Worm (Caenorhabditis elegans): ENCODE data around the gene smim-14.

The smim-14 gene

ce11 chrIII:3469646-3470045, at the start of gene smim-14:
TSS of gene smim-14 (minus strand) at chrIII:3469746.
- TF ChIP-seq ztf-11 (tag; optimal IDR thresholded peaks at IDR 0.05) (no peak), hmg-11 (tag; optimal IDR thresholded peaks at IDR 0.05) (peak; percentile 9), skn-1 (tag; optimal IDR thresholded peaks at IDR 0.05) (no peak), ama-1 (optimal IDR thresholded peaks at IDR 0.05) (peak; percentile 2)

ce11 chrIII:3511808-3512207, 42.3 kb upstream of the smim-14 start:
- TF ChIP-seq fkh-10 (GFP tag; optimal IDR thresholded peaks at IDR 0.05) (no peak), egl-5 (tag; optimal IDR thresholded peaks at IDR 0.05) (no peak), ztf-11 (tag; optimal IDR thresholded peaks at IDR 0.05) (no peak), mml-1 (tag; optimal IDR thresholded peaks at IDR 0.05) (no peak), ceh-16 (tag; optimal IDR thresholded peaks at IDR 0.05) (no peak), nfya-1 (tag; optimal IDR thresholded peaks at IDR 0.05; ENCODE audit: insufficient read depth) (no peak), jun-1 (tag; optimal IDR thresholded peaks at IDR 0.05) (no peak), ztf-4 (tag; optimal IDR thresholded peaks at IDR 0.05) (no peak), unc-62 (GFP tag; optimal IDR thresholded peaks at IDR 0.05) (no peak), nhr-77 (tag; optimal IDR thresholded peaks at IDR 0.05) (no peak)

- TF ChIP-seq nhr-76 (tag; optimal IDR thresholded peaks at IDR 0.05) (no peak), lin-15B (tag; optimal IDR thresholded peaks at IDR 0.05) (peak; percentile 62), lin-39 (tag; optimal IDR thresholded peaks at IDR 0.05) (peak; percentile 12), snpc-4 (tag; optimal IDR thresholded peaks at IDR 0.05) (peak; percentile 65), nhr-237 (tag; optimal IDR thresholded peaks at IDR 0.05) (no peak), nhr-25 (tag; optimal IDR thresholded peaks at IDR 0.05) (no peak), elt-2 (tag; optimal IDR thresholded peaks at IDR 0.05) (peak; percentile 14), hmg-11 (tag; optimal IDR thresholded peaks at IDR 0.05) (peak; percentile 45), aly-2 (tag; optimal IDR thresholded peaks at IDR 0.05) (no peak), jun-1 (tag; optimal IDR thresholded peaks at IDR 0.05) (no peak), egl-27 (tag; optimal IDR thresholded peaks at IDR 0.05) (no peak), elt-3 (tag; optimal IDR thresholded peaks at IDR 0.05) (no peak), tbx-2 (tag; optimal IDR thresholded peaks at IDR 0.05) (no peak), ZK546.5 (tag; optimal IDR thresholded peaks at IDR 0.05) (no peak), nhr-23 (tag; optimal IDR thresholded peaks at IDR 0.05) (peak; percentile 3), nfya-1 (tag; optimal IDR thresholded peaks at IDR 0.05; ENCODE audit: insufficient read depth) (peak; percentile 87), pha-4 (tag; optimal IDR thresholded peaks at IDR 0.05) (peak; percentile 95), nhr-77 (tag; optimal IDR thresholded peaks at IDR 0.05) (no peak), nhr-67 (tag; optimal IDR thresholded peaks at IDR 0.05) (no peak), nhr-28 (tag; optimal IDR thresholded peaks at IDR 0.05) (no peak), unc-62 (GFP tag; optimal IDR thresholded peaks at IDR 0.05) (no peak), pqm-1 (tag; optimal IDR thresholded peaks at IDR 0.05) (no peak)
These were observed 40.4 kb upstream of the smim-14 start, which contains the start of the genes M01F1.4 and mrpl-35 for ce11 chrIII:3509908-3510307. TSS of gene M01F1.4 (minus strand) at chrIII:3510033. TSS of gene mrpl-35 (plus strand) at chrIII:3510237.

ce11 chrIII:3505051-3505548, 35.6 kb upstream of the smim-14 start, which contains the start of gene lias-1:
TSS of gene lias-1 (minus strand) at chrIII:3505101.
- TF ChIP-seq ama-1 (optimal IDR thresholded peaks at IDR 0.05) (peak; percentile 68), pha-4 (tag; optimal IDR thresholded peaks at IDR 0.05) (peak; percentile 91), ceh-9 (tag; optimal IDR thresholded peaks at IDR 0.05) (no peak), nhr-25 (tag; optimal IDR thresholded peaks at IDR 0.05) (peak; percentile 93), ztf-4 (tag; optimal IDR thresholded peaks at IDR 0.05) (peak; percentile 73), ZK546.5 (tag; optimal IDR thresholded peaks at IDR 0.05) (no peak), nhr-237 (tag; optimal IDR thresholded peaks at IDR 0.05) (no peak), pqm-1 (tag; optimal IDR thresholded peaks at IDR 0.05) (peak; percentile 73), snpc-4 (tag; optimal IDR thresholded peaks at IDR 0.05) (peak; percentile 73), egl-5 (tag; optimal IDR thresholded peaks at IDR 0.05) (peak; percentile 83), R02D3.7 (tag; optimal IDR thresholded peaks at IDR 0.05) (peak; percentile 57), nhr-43 (tag; optimal IDR thresholded peaks at IDR 0.05; ENCODE audit: poor library complexity, severe bottlenecking) (peak; percentile 18), lin-39 (tag; optimal IDR thresholded peaks at IDR 0.05) (peak; percentile 67), eor-1 (tag; optimal IDR thresholded peaks at IDR 0.05) (no peak), hmg-11 (tag; optimal IDR thresholded peaks at IDR 0.05) (peak; percentile 79), jun-1 (tag; optimal IDR thresholded peaks at IDR 0.05) (peak; percentile 70), fkh-10 (GFP tag; optimal IDR thresholded peaks at IDR 0.05) (peak; percentile 39), nfya-1 (tag; optimal IDR thresholded peaks at IDR 0.05; ENCODE audit: insufficient read depth) (peak; percentile 94), lin-15B (tag; optimal IDR thresholded peaks at IDR 0.05) (peak; percentile 90), lsy-12 (tag; optimal IDR thresholded peaks at IDR 0.05) (peak; percentile 49), nhr-77 (tag; optimal IDR thresholded peaks at IDR 0.05) (no peak), skn-1 (tag; optimal IDR thresholded peaks at IDR 0.05) (peak; percentile 60), ceh-28 (tag; optimal IDR thresholded peaks at IDR 0.05) (peak; percentile 44), nhr-23 (tag; optimal IDR thresholded peaks at IDR 0.05) (peak; percentile 84), sea-2 (GFP tag; optimal IDR thresholded peaks at IDR 0.05) (no peak), elt-2 (tag; optimal IDR thresholded peaks at IDR 0.05) (peak; percentile 47)

Data from whole organism, L3 larva.